Worm (Caenorhabditis elegans): ENCODE results near the gene ncx-5.

Gene ncx-5

DNA sequence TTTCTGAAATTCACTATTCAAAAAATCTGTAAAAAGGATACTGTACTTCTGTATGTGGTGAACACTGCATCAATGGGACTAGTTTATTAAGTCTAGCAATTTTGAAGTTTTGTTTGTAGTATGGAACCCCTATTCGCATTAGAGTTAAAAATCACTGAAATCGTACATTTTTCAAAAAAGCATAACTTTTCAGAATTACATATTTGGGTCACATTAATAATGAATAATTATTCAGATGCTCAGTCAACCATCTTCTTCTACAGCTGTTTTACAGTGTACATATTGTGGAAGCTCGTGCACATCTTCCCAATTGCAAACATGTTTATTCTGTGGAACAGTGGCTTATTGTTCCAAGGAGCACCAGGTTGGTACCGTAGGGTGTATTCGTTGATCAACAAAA lies 21.2 kb downstream of the ncx-5 start:
- TF ChIP-seq C34B4.2 (tag; optimal IDR thresholded peaks at IDR 0.05) (no peak), skn-1 (tag; optimal IDR thresholded peaks at IDR 0.05) (no peak), nhr-11 (tag; optimal IDR thresholded peaks at IDR 0.05) (no peak), egl-27 (tag; optimal IDR thresholded peaks at IDR 0.05) (no peak), lin-13 (GFP tag; optimal IDR thresholded peaks at IDR 0.05) (no peak), hlh-4 (tag; optimal IDR thresholded peaks at IDR 0.05) (no peak), pax-3 (tag; optimal IDR thresholded peaks at IDR 0.05) (no peak), grh-1 (GFP tag; IDR thresholded peaks at IDR 0.05) (no peak), ces-1 (GFP tag; optimal IDR thresholded peaks at IDR 0.05) (no peak), C16A3.4 (tag; optimal IDR thresholded peaks at IDR 0.05) (no peak), hlh-17 (GFP tag; optimal IDR thresholded peaks at IDR 0.05; ENCODE audit: borderline replicate concordance) (no peak), ama-1 (optimal IDR thresholded peaks at IDR 0.05) (no peak), ceh-90 (tag; optimal IDR thresholded peaks at IDR 0.05) (no peak), ceh-8 (GFP tag; optimal IDR thresholded peaks at IDR 0.05) (no peak), ceh-88 (GFP tag; IDR thresholded peaks at IDR 0.05) (no peak), lin-35 (GFP tag; optimal IDR thresholded peaks at IDR 0.05) (no peak)

DNA sequence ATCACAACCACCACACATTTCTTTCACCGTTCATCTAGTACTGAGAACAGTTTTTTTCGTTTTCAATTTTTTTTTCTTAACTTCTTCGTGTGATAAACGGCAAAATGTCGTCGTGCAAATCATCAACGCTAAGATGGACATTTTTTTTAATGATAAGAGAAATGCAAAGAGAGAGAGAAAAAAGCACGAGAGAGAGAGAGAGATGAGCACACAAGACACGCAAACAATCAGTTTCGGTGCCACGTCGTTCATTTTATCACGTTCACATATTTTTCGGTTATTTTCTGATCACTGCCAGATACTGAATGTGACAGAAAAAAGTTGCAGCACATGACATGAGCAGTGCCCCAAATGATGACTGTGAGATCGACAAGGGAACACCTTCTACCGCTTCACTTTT lies 21.7 kb downstream of the ncx-5 start, which contains the start of gene egl-9:
egl-9 (plus strand) TSS at position 328 of the 400 bp plus-strand sequence.
- TF ChIP-seq nhr-20 (tag; optimal IDR thresholded peaks at IDR 0.05) (peak; percentile 8), mdl-1 (tag; optimal IDR thresholded peaks at IDR 0.05) (peak in 1 of 2 experiments; percentile 27), nhr-71 (tag; optimal IDR thresholded peaks at IDR 0.05) (peak; percentile 32), F16B12.6 (tag; optimal IDR thresholded peaks at IDR 0.05) (no peak), nhr-28 (tag; optimal IDR thresholded peaks at IDR 0.05) (no peak), lin-35 (GFP tag; optimal IDR thresholded peaks at IDR 0.05) (peak in 1 of 2 experiments; percentile 32), mep-1 (tag; optimal IDR thresholded peaks at IDR 0.05) (peak; percentile 5), elt-2 (tag; optimal IDR thresholded peaks at IDR 0.05) (peak; percentile 68), pax-3 (tag; optimal IDR thresholded peaks at IDR 0.05) (no peak), nhr-76 (tag; optimal IDR thresholded peaks at IDR 0.05) (no peak), lin-14 (GFP tag; optimal IDR thresholded peaks at IDR 0.05) (peak; percentile 15), ama-1 (optimal IDR thresholded peaks at IDR 0.05) (peak; percentile 64)

DNA sequence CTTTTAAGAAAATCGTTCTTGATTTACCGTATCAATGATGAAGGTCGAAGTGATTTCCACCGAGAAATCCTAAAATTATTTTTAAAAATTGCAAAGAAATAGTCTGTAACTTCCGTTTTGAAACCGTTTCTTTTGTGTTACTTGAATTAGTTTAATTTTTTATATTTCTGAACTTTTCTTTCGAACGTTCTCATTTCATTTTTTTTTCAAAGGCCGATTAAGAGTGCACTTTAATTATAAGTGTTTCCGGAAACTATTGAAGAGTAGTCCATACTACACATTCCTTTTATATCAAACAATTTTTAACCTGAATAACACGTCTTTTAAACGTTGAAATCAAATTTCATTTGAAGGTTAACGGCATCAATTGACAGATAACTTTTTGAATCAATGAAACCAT lies 22.2 kb downstream of the ncx-5 start:
- TF ChIP-seq aha-1 (tag; optimal IDR thresholded peaks at IDR 0.05) = no peak
- no peak for TF ChIP-seq nhr-11 (tag; optimal IDR thresholded peaks at IDR 0.05)
- no peak for TF ChIP-seq dsc-1 (tag; optimal IDR thresholded peaks at IDR 0.05)
- no peak for TF ChIP-seq ces-1 (GFP tag; optimal IDR thresholded peaks at IDR 0.05)
- TF ChIP-seq pqm-1 (tag; optimal IDR thresholded peaks at IDR 0.05) = no peak
- TF ChIP-seq unc-86 (tag; optimal IDR thresholded peaks at IDR 0.05) = no peak
- no peak for TF ChIP-seq hlh-4 (tag; optimal IDR thresholded peaks at IDR 0.05)

DNA sequence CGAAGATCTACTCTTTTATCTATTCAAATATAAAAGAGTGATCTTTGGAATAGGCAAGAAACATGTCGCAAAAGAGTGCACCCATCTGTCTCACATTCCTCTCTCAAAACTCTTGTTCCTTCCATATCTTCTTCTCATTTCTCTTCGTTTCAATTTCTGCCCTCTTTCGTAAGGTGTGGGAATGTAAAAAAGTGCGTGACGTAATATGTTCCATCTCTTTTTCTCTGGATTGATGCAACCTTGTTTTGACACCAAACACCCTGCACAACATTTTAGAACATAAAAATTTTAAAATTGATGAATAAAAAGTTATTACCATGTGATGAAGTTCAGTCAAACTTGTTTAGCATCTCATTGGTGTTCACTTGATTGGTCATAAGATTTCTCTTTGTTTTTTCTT lies 22.8 kb downstream of the ncx-5 start:
- TF ChIP-seq ztf-11 (tag; optimal IDR thresholded peaks at IDR 0.05) (no peak), blmp-1 (tag; optimal IDR thresholded peaks at IDR 0.05) (peak; percentile 9), pag-3 (tag; optimal IDR thresholded peaks at IDR 0.05; ENCODE audit: borderline replicate concordance, insufficient read depth) (peak; percentile 36), unc-130 (tag; optimal IDR thresholded peaks at IDR 0.05) (peak; percentile 8), lir-3 (tag; optimal IDR thresholded peaks at IDR 0.05; ENCODE audit: poor library complexity) (no peak), rnt-1 (tag; optimal IDR thresholded peaks at IDR 0.05) (peak; percentile 57)

DNA sequence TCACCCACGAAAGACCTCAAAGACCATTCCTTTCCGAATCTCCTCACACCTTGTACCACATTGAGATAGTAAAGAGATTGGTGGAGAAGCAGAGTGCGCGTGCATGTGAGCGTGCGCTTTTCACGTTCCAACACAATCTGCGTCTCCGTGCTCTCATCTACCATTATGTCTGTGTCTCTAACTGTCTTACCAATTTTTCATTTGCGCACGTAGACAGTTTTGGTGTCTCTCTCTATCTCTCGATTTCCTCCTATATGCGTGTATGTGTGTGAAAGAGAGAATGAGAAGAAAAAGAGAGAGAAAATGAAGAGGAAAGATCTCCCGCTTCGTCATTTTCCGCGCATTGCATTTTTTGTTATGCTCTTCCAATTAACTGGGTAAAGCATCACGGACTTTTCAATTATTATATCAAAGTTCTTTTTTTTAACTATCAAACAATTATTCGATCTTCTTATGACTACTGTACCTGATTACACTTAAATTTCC lies 23.2 kb downstream of the ncx-5 start:
- TF ChIP-seq lin-15B (tag; optimal IDR thresholded peaks at IDR 0.05) (peak; percentile 39), fkh-4 (tag; optimal IDR thresholded peaks at IDR 0.05; ENCODE audit: borderline replicate concordance) (no peak), lir-3 (tag; optimal IDR thresholded peaks at IDR 0.05; ENCODE audit: poor library complexity) (peak; percentile 75), lin-14 (GFP tag; optimal IDR thresholded peaks at IDR 0.05) (peak; percentile 100), Y116A8C.19 (tag; optimal IDR thresholded peaks at IDR 0.05; ENCODE audit: borderline replicate concordance) (no peak), elt-3 (tag; optimal IDR thresholded peaks at IDR 0.05) (peak in 4 of 6 experiments; percentile 90 to 97 (median 93)), egl-27 (tag; optimal IDR thresholded peaks at IDR 0.05) (peak; percentile 92 to 99), efl-1 (optimal IDR thresholded peaks at IDR 0.05) (peak; percentile 85 to 91), efl-1 (GFP tag; optimal IDR thresholded peaks at IDR 0.05 in 1 of 2) (peak; percentile 55 to 96), ets-5 (GFP tag; IDR thresholded peaks at IDR 0.05) (no peak), nhr-11 (tag; optimal IDR thresholded peaks at IDR 0.05) (peak; percentile 93), nhr-19 (GFP tag; conservative IDR thresholded peaks at IDR 0.05) (peak; percentile 93), blmp-1 (tag; optimal IDR thresholded peaks at IDR 0.05) (peak; percentile 94), fkh-10 (GFP tag; optimal IDR thresholded peaks at IDR 0.05) (peak; percentile 95), nhr-84 (tag; optimal IDR thresholded peaks at IDR 0.05) (no peak), nhr-20 (tag; optimal IDR thresholded peaks at IDR 0.05) (peak; percentile 98), unc-86 (tag; optimal IDR thresholded peaks at IDR 0.05) (peak; percentile 95)

All from whole organism, L1 larva.